Worm (Caenorhabditis elegans): ENCODE measurements around the gene R05G6.9.

Gene R05G6.9

DNA sequence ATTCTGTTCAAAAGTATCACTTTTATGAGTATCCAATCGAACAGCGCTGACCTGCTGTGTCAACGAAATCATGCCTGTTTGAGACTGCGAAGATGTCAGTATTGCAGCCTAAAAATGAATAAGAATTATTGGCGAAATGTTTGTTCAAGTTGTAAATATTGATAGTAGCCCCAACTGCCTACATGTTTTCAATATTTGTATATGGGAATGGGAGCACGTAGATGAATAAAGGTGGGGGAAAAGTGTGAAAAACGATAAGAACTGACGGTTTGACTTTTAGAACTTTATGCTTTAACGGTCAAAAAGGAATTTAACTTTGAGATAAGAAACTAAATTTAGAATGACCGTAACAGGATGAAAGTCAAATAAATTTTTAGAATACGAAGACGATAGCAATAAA, 4.2 kb upstream of the R05G6.9 start:
- TF ChIP-seq ceh-32 (tag; optimal IDR thresholded peaks at IDR 0.05; ENCODE audit: poor library complexity) (no peak), dve-1 (tag; optimal IDR thresholded peaks at IDR 0.05; ENCODE audit: insufficient read depth) (peak; percentile 71), gei-8 (GFP tag; optimal IDR thresholded peaks at IDR 0.05) (no peak), dmd-6 (GFP tag; IDR thresholded peaks at IDR 0.05) (no peak), snpc-1.2 (GFP tag; IDR thresholded peaks at IDR 0.05) (no peak), pqm-1 (tag; optimal IDR thresholded peaks at IDR 0.05) (peak; percentile 44), daf-16 (GFP tag; optimal IDR thresholded peaks at IDR 0.05) (no peak), daf-16 (tag; optimal IDR thresholded peaks at IDR 0.05) (peak; percentile 93), nhr-28 (tag; optimal IDR thresholded peaks at IDR 0.05) (peak; percentile 10)

- TF ChIP-seq daf-19 (GFP tag; conservative IDR thresholded peaks at IDR 0.05) (no peak), unc-39 (tag; optimal IDR thresholded peaks at IDR 0.05) (no peak), lin-29 (GFP tag; IDR thresholded peaks at IDR 0.05) (no peak), mep-1 (tag; optimal IDR thresholded peaks at IDR 0.05) (no peak), unc-62 (GFP tag; optimal IDR thresholded peaks at IDR 0.05 in 1 of 2) (no peak), unc-62 (tag; optimal IDR thresholded peaks at IDR 0.05) (no peak), ceh-62 (tag; optimal IDR thresholded peaks at IDR 0.05) (no peak), pha-4 (GFP tag; IDR thresholded peaks at IDR 0.05) (no peak), pha-4 (tag; optimal IDR thresholded peaks at IDR 0.05) (peak; percentile 7), dpl-1 (GFP tag; optimal IDR thresholded peaks at IDR 0.05) (peak; percentile 46), mes-2 (tag; optimal IDR thresholded peaks at IDR 0.05; ENCODE audit: poor library complexity, severe bottlenecking) (peak; percentile 5), mdt-29 (GFP tag; IDR thresholded peaks at IDR 0.05) (no peak), hlh-11 (tag; optimal IDR thresholded peaks at IDR 0.05) (no peak), arid-1 (GFP tag; conservative IDR thresholded peaks at IDR 0.05) (no peak), rbr-2 (tag; optimal IDR thresholded peaks at IDR 0.05) (peak; percentile 30), zag-1 (tag; optimal IDR thresholded peaks at IDR 0.05) (no peak), Y48G9A.11 (GFP tag; IDR thresholded peaks at IDR 0.05) (peak; percentile 91), lsy-2 (tag; optimal IDR thresholded peaks at IDR 0.05) (peak in 1 of 2 experiments; percentile 54), lin-38 (GFP tag; IDR thresholded peaks at IDR 0.05) (0 out of 2 replicates have a peak, but pooled peaks have one; percentile 11), ces-1 (GFP tag; optimal IDR thresholded peaks at IDR 0.05) (no peak), nhr-6 (tag; optimal IDR thresholded peaks at IDR 0.05) (no peak), F44E2.7 (GFP tag; IDR thresholded peaks at IDR 0.05) (no peak), ctbp-1 (GFP tag; IDR thresholded peaks at IDR 0.05) (no peak), zfp-3 (GFP tag; conservative IDR thresholded peaks at IDR 0.05) (no peak), nhr-11 (tag; optimal IDR thresholded peaks at IDR 0.05) (no peak), daf-16 (GFP tag; optimal IDR thresholded peaks at IDR 0.05) (no peak), daf-16 (tag; optimal IDR thresholded peaks at IDR 0.05) (peak; percentile 32), mxl-2 (GFP tag; conservative IDR thresholded peaks at IDR 0.05) (no peak), nhr-41 (GFP tag; IDR thresholded peaks at IDR 0.05) (no peak), nhr-76 (tag; optimal IDR thresholded peaks at IDR 0.05) (no peak), zip-2 (tag; optimal IDR thresholded peaks at IDR 0.05) (no peak), zfp-2 (tag; optimal IDR thresholded peaks at IDR 0.05) (no peak), tra-1 (GFP tag; IDR thresholded peaks at IDR 0.05) (no peak), T20F7.1 (GFP tag; optimal IDR thresholded peaks at IDR 0.05) (peak; percentile 96), lim-7 (GFP tag; IDR thresholded peaks at IDR 0.05) (no peak), T26A8.4 (GFP tag; IDR thresholded peaks at IDR 0.05) (no peak), dve-1 (tag; optimal IDR thresholded peaks at IDR 0.05; ENCODE audit: insufficient read depth) (peak; percentile 41), ztf-11 (tag; optimal IDR thresholded peaks at IDR 0.05) (no peak), nhr-111 (GFP tag; optimal IDR thresholded peaks at IDR 0.05) (no peak), attf-4 (tag; optimal IDR thresholded peaks at IDR 0.05) (no peak), lir-3 (tag; optimal IDR thresholded peaks at IDR 0.05) (no peak), ceh-82 (tag; optimal IDR thresholded peaks at IDR 0.05) (no peak), ceh-32 (tag; optimal IDR thresholded peaks at IDR 0.05; ENCODE audit: poor library complexity) (no peak), saeg-2 (GFP tag; IDR thresholded peaks at IDR 0.05) (no peak), aha-1 (tag) (no peak), dmd-6 (GFP tag; IDR thresholded peaks at IDR 0.05) (no peak)
Measured at ce11 chrIV:7512617-7513233, 3.3 kb downstream of the R05G6.9 start, which contains the start of the genes plc-4 and R05G6.4. Gene plc-4 (minus strand): TSS chrIV:7512667. Gene R05G6.4 (plus strand): TSS chrIV:7513233.

Measured in whole organism, L4 larva.